Worm (Caenorhabditis elegans): ENCODE results near the gene F35D11.3.

ce11 chrII:4604149-4604548, 4.0 kb upstream of the F35D11.3 start:
- no peak for TF ChIP-seq B0019.2 (GFP tag; conservative IDR thresholded peaks at IDR 0.05)
- no peak for TF ChIP-seq efl-1 (GFP tag; optimal IDR thresholded peaks at IDR 0.05)
- TF ChIP-seq pha-4 (tag; optimal IDR thresholded peaks at IDR 0.05) = no peak
- TF ChIP-seq unc-62 (GFP tag; optimal IDR thresholded peaks at IDR 0.05) = peak; percentile 57
- TF ChIP-seq Y79H2A.3 (GFP tag; conservative IDR thresholded peaks at IDR 0.05) = no peak
- no peak for TF ChIP-seq ama-1 (optimal IDR thresholded peaks at IDR 0.05)
- TF ChIP-seq ama-1 (GFP tag; optimal IDR thresholded peaks at IDR 0.05) = no peak
- TF ChIP-seq ekl-4 (GFP tag; IDR thresholded peaks at IDR 0.05) = no peak
- TF ChIP-seq ceh-79 (tag; optimal IDR thresholded peaks at IDR 0.05) = no peak
- no peak for TF ChIP-seq T07F8.4 (tag; optimal IDR thresholded peaks at IDR 0.05)
- TF ChIP-seq F57C9.4 (tag; optimal IDR thresholded peaks at IDR 0.05) = no peak
- TF ChIP-seq K11D2.4 (GFP tag; IDR thresholded peaks at IDR 0.05) = no peak
- TF ChIP-seq ztf-28 (GFP tag; IDR thresholded peaks at IDR 0.05) = no peak
- no peak for TF ChIP-seq gei-17 (GFP tag; optimal IDR thresholded peaks at IDR 0.05)
- TF ChIP-seq lsy-27 (tag; optimal IDR thresholded peaks at IDR 0.05; ENCODE audit: borderline replicate concordance, insufficient read depth) = no peak
